Worm (Caenorhabditis elegans) whole organism, L2 larva: ENCODE measurements around the gene flp-26.

Experiments
- C34F6.9 ChIP-seq: fragments of 150-350 bp; optimal IDR thresholded peaks from 2 replicates; lab custom pipeline; 2014; ENCODE audit warnings: missing biosample characterization, missing genetic modification characterization
- F13H6.1 ChIP-seq: sonication (generic microtip); optimal IDR thresholded peaks from 2 replicates; lab custom pipeline; 2016; ENCODE audit warnings: missing genetic modification characterization, missing compliant biosample characterization
- R02D3.7 ChIP-seq: fragments of 150-350 bp; optimal IDR thresholded peaks from 2 replicates; lab custom pipeline; 2014; ENCODE audit warnings: missing biosample characterization, missing genetic modification characterization
- Y55F3AM.14 ChIP-seq: fragments of 200-800 bp; sonication (Bioruptor generic); optimal IDR thresholded peaks from 2 replicates; lab custom pipeline; 2018; ENCODE audit warnings: mild to moderate bottlenecking, missing genetic modification characterization, missing compliant biosample characterization
- ZK546.5 ChIP-seq: sonication (generic microtip); optimal IDR thresholded peaks from 2 replicates; lab custom pipeline; 2017; ENCODE audit warnings: missing biosample characterization, missing genetic modification characterization
- alr-1 ChIP-seq: fragments of 150-350 bp; optimal IDR thresholded peaks from 2 replicates; lab custom pipeline; 2014; ENCODE audit warnings: missing biosample characterization, missing genetic modification characterization
- aly-2 ChIP-seq: fragments of 150-350 bp; optimal IDR thresholded peaks from 2 replicates; lab custom pipeline; 2014; ENCODE audit warnings: missing biosample characterization, missing genetic modification characterization
- ceh-16 ChIP-seq: fragments of 150-350 bp; optimal IDR thresholded peaks from 2 replicates; lab custom pipeline; 2014; ENCODE audit warnings: missing biosample characterization, missing genetic modification characterization
- ceh-82 ChIP-seq: fragments of 150-350 bp; optimal IDR thresholded peaks from 2 replicates; lab custom pipeline; 2014; ENCODE audit warnings: missing biosample characterization, missing genetic modification characterization
- crh-2 ChIP-seq: sonication (generic microtip); optimal IDR thresholded peaks from 2 replicates; lab custom pipeline; 2017; ENCODE audit warnings: missing biosample characterization, missing genetic modification characterization
- egl-27 ChIP-seq: sonication (generic microtip); optimal IDR thresholded peaks from 3 replicates; lab custom pipeline; 2017; ENCODE audit warnings: missing biosample characterization, missing genetic modification reagents, missing genetic modification characterization
- elt-1 ChIP-seq: fragments of 150-350 bp; optimal IDR thresholded peaks from 2 replicates; lab custom pipeline; 2014; ENCODE audit warnings: missing biosample characterization, missing genetic modification characterization
- elt-3 ChIP-seq: sonication (generic microtip); optimal IDR thresholded peaks from 2 replicates; lab custom pipeline; 2017; ENCODE audit warnings: missing biosample characterization, missing genetic modification characterization
- gmeb-1 ChIP-seq: fragments of 150-350 bp; optimal IDR thresholded peaks from 2 replicates; lab custom pipeline; 2014; ENCODE audit warnings: missing biosample characterization, missing genetic modification characterization
- lin-11 ChIP-seq: fragments of 150-350 bp; sonication (generic microtip); optimal IDR thresholded peaks from 2 replicates; lab custom pipeline; 2014; ENCODE audit warnings: missing biosample characterization, missing genetic modification characterization, inconsistent platforms, mixed read lengths
- lin-13 ChIP-seq: fragments of 150-350 bp; optimal IDR thresholded peaks from 2 replicates; lab custom pipeline; 2014; ENCODE audit warnings: missing biosample characterization, missing genetic modification reagents, missing genetic modification characterization
- lin-39 ChIP-seq: fragments of 150-350 bp; optimal IDR thresholded peaks from 2 replicates; lab custom pipeline; 2014; ENCODE audit warnings: missing biosample characterization, missing genetic modification reagents, missing genetic modification characterization
- lsy-2 ChIP-seq, 2 experiments: fragments of 150-350 bp in 1 of 2; sonication (generic microtip) in 1 of 2; optimal IDR thresholded peaks; 2 replicates each; lab custom pipeline; 2014 to 2017; ENCODE audit warnings: missing biosample characterization in 2 of 2, missing genetic modification characterization in 2 of 2
- mab-5 ChIP-seq: fragments of 150-350 bp; optimal IDR thresholded peaks from 2 replicates; lab custom pipeline; 2014; ENCODE audit warnings: missing biosample characterization, missing genetic modification characterization
- mbf-1 ChIP-seq: sonication (generic microtip); optimal IDR thresholded peaks from 2 replicates; lab custom pipeline; 2017; ENCODE audit warnings: missing biosample characterization, missing genetic modification characterization
- nhr-10 ChIP-seq: sonication (generic microtip); optimal IDR thresholded peaks from 2 replicates; lab custom pipeline; 2017; ENCODE audit warnings: missing biosample characterization, missing genetic modification characterization
- nhr-129 ChIP-seq: fragments of 150-350 bp; optimal IDR thresholded peaks from 2 replicates; lab custom pipeline; 2014; ENCODE audit warnings: missing biosample characterization, missing genetic modification characterization
- nhr-21 ChIP-seq: fragments of 150-350 bp; optimal IDR thresholded peaks from 2 replicates; lab custom pipeline; 2014; ENCODE audit warnings: missing biosample characterization, missing genetic modification characterization
- nhr-23 ChIP-seq: fragments of 150-350 bp; optimal IDR thresholded peaks from 2 replicates; lab custom pipeline; 2014; ENCODE audit warnings: missing biosample characterization, missing genetic modification reagents, missing genetic modification characterization
- nhr-237 ChIP-seq: fragments of 150-350 bp; optimal IDR thresholded peaks from 2 replicates; lab custom pipeline; 2014; ENCODE audit warnings: missing biosample characterization, missing genetic modification characterization
- nhr-25 ChIP-seq: fragments of 150-350 bp; sonication (generic microtip); optimal IDR thresholded peaks from 3 replicates; lab custom pipeline; 2014; ENCODE audit warnings: missing biosample characterization, missing genetic modification characterization
- nhr-6 ChIP-seq: fragments of 150-350 bp; optimal IDR thresholded peaks from 2 replicates; lab custom pipeline; 2014; ENCODE audit warnings: missing biosample characterization, missing genetic modification characterization
- nhr-77 ChIP-seq: fragments of 150-350 bp; optimal IDR thresholded peaks from 2 replicates; lab custom pipeline; 2014; ENCODE audit warnings: missing biosample characterization, missing genetic modification characterization
- peb-1 ChIP-seq: fragments of 150-350 bp; optimal IDR thresholded peaks from 2 replicates; lab custom pipeline; 2014; ENCODE audit warnings: missing biosample characterization, missing genetic modification characterization
- sem-4 ChIP-seq: fragments of 150-350 bp; optimal IDR thresholded peaks from 2 replicates; lab custom pipeline; 2014; ENCODE audit warnings: missing biosample characterization, missing genetic modification reagents, missing genetic modification characterization
- skn-1 ChIP-seq: sonication (generic microtip); optimal IDR thresholded peaks from 2 replicates; lab custom pipeline; 2017; ENCODE audit warnings: missing biosample characterization, missing genetic modification characterization
- sma-9 ChIP-seq, 2 experiments: fragments of 150-350 bp in 1 of 2; sonication (generic microtip) in 1 of 2; optimal IDR thresholded peaks; 2 replicates each; lab custom pipeline; 2014 to 2016; ENCODE audit warnings: missing genetic modification characterization in 2 of 2, mild to moderate bottlenecking in 1 of 2, missing biosample characterization in 1 of 2, missing compliant biosample characterization in 1 of 2, missing genetic modification reagents in 1 of 2, moderate library complexity in 1 of 2
- unc-39 ChIP-seq: fragments of 150-350 bp; optimal IDR thresholded peaks from 2 replicates; lab custom pipeline; 2014; ENCODE audit warnings: missing biosample characterization, missing genetic modification characterization
- unc-55 ChIP-seq: fragments of 150-350 bp; sonication (generic microtip); optimal IDR thresholded peaks from 3 replicates; lab custom pipeline; 2014; ENCODE audit warnings: missing biosample characterization, missing genetic modification reagents, missing genetic modification characterization
- unc-62 ChIP-seq: fragments of 150-350 bp; optimal IDR thresholded peaks from 2 replicates; lab custom pipeline; 2014; ENCODE audit warnings: missing biosample characterization, missing genetic modification reagents, missing genetic modification characterization
- ztf-1 ChIP-seq: fragments of 200-800 bp; sonication (Bioruptor generic); conservative IDR thresholded peaks from 2 replicates; pipeline ENCODE4 v1.3.6; 2022; ENCODE audit warnings: missing genetic modification characterization, missing compliant biosample characterization
- ztf-11 ChIP-seq: sonication (generic microtip); optimal IDR thresholded peaks from 2 replicates; lab custom pipeline; 2017; ENCODE audit warnings: missing biosample characterization, missing genetic modification characterization
- ztf-4 ChIP-seq: fragments of 150-350 bp; optimal IDR thresholded peaks from 2 replicates; lab custom pipeline; 2014; ENCODE audit warnings: missing biosample characterization, missing genetic modification characterization

Gene flp-26

DNA sequence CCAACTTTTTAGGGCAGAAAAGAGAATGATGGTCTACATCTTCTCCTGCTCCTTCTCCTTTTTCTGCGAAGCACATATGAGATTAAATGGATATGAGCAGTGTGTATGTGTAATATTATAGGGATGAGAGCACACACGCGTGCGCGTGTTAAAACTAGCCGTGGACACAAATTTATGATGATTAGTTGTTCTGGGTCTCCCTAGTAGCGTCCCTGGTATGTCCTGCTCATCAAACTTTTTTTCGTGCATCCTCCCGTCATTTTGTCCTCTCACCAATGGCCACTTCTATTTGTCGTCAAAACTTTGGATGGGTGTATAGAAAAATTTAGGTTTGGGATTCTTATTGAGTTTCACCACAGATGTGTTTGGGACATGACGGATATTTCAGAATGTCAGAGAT, 27.0 kb upstream of the flp-26 start:
- TF ChIP-seq gmeb-1 (tag; lab: Kevin White, UChicago) (no peak), R02D3.7 (tag; lab: Kevin White, UChicago) (no peak), egl-27 (tag; lab: Kevin White, UChicago) (no peak), mbf-1 (no peak), ZK546.5 (tag; lab: Kevin White, UChicago) (no peak), nhr-129 (tag; lab: Kevin White, UChicago) (no peak), elt-1 (tag; lab: Kevin White, UChicago) (no peak), sma-9 (GFP tag; optimal IDR thresholded peaks at IDR 0.05; lab: Kevin White, UChicago) (no peak), sma-9 (tag; optimal IDR thresholded peaks at IDR 0.05; lab: Kevin White, UChicago) (no peak), lin-13 (no peak), ceh-82 (tag; lab: Kevin White, UChicago) (no peak), skn-1 (no peak), ceh-16 (tag; lab: Kevin White, UChicago) (no peak), nhr-6 (tag; lab: Kevin White, UChicago) (no peak), aly-2 (no peak), nhr-77 (no peak), ztf-4 (tag; lab: Kevin White, UChicago) (no peak), nhr-10 (tag; lab: Kevin White, UChicago) (no peak), unc-39 (tag; lab: Kevin White, UChicago) (no peak)

DNA sequence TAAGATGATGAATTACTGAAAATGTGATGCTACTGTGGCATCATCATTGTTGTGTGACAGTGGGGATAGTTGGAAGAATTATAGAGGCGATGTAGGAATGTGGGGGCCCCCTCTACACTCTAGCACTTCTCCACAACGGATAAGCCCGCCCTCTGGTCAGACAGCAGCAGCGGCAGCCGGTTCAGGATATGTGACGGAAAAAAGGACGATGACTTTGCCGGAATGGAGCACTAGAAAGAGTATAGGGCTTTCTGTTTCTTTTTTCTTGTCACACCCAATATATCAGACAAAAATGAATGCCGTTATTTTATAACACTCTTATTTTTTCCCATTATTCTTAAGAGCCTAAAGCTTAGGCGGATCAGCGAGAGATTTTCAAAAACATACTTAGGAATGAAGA, 23.5 kb upstream of the flp-26 start, which contains the start of gene tyra-2:
Gene tyra-2 (minus strand): TSS at position 101 of the 400 bp plus-strand sequence.
- TF ChIP-seq F13H6.1 (tag; lab: Kevin White, UChicago) (no peak), Y55F3AM.14 (GFP tag; lab: Kevin White, UChicago) (no peak), nhr-25 (tag; lab: Kevin White, UChicago) (no peak), nhr-21 (tag; lab: Kevin White, UChicago) (no peak), lin-39 (no peak), ztf-4 (tag; lab: Kevin White, UChicago) (no peak), nhr-23 (no peak), elt-3 (tag; lab: Kevin White, UChicago) (no peak), ztf-1 (GFP tag; lab: Robert Waterston, UW) (no peak), nhr-77 (no peak), nhr-237 (tag; lab: Kevin White, UChicago) (no peak), ztf-11 (tag; lab: Kevin White, UChicago) (no peak), crh-2 (tag; lab: Kevin White, UChicago) (no peak), ceh-16 (tag; lab: Kevin White, UChicago) (no peak), sem-4 (no peak), lin-13 (no peak), peb-1 (tag; lab: Kevin White, UChicago) (no peak), C34F6.9 (tag; lab: Kevin White, UChicago) (no peak), gmeb-1 (tag; lab: Kevin White, UChicago) (no peak), nhr-6 (tag; lab: Kevin White, UChicago) (no peak)

DNA sequence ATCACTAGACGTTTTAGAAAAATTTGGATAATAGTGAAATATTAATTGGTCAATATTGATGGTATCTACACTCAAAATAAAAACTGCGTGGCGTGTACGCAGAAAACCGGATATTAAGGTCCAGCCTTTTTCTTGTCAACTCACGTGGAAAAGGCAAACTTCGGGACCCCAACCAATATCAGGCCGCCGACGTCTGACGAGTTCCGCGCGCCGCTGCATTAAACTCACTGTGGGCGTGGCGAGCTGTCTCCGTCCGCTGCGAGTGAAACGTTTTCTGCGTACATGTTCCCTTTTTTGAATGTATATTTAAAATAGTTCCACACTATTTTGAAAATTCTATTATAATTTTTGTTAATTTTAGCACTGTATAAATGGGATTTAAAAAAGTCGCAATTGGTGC, 23.0 kb upstream of the flp-26 start:
- no peak for TF ChIP-seq ZK546.5 (tag; lab: Kevin White, UChicago)
- TF ChIP-seq, all 48 proteins: peak for 0

DNA sequence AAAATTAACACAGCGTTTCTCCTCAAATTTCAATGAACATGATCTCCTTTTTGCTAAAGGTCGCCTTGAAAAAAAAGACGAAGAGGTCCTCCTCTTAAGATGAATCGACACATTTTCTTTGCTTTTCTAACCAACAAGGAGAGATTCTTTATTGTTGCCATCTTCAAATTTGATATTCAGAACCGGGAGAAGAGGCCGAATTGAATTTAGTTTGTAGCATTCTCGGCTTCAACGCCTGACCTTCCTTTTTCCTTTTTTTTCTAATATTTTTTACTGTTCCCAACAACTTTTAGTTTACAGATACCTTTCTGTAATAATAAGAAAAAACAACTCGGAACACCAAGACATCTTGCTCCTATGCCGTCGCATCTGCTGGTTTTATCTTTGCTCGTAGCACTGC, 9.2 kb upstream of the flp-26 start, which contains the start of gene cah-5:
Gene cah-5 (plus strand): TSS at position 301 of the 400 bp plus-strand sequence.
- TF ChIP-seq unc-62 (GFP tag; lab: Kevin White, UChicago): no peak
- no peak for TF ChIP-seq peb-1 (tag; lab: Kevin White, UChicago)
- TF ChIP-seq ztf-4 (tag; lab: Kevin White, UChicago): no peak
- no peak for TF ChIP-seq nhr-25 (tag; lab: Kevin White, UChicago)

DNA sequence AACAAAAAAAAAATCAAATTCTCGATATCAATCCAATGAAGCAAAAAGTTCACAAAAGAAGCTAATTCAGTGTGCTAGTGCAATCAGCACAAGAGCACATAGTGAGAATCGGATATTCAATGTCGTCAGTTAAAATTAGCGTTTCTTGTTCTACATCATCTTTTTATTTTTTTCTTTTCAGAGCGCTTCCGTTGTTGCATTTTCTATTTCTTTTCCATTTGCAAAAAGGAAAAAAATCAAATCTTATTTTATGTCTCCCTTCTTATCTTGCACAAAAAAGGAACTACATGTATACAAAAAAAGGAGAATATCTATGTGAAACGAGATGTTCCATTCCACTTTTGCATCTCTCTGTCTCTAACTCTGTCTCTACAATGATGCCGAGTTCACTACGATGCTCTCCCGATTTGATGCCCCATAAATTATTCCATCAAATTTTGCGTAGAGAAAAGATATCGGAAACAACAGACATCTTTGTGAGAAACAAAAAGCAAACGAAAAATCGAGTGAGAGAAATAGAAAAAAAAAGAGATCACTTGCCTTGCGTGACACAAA, 4.9 kb downstream of the flp-26 start:
- no peak for TF ChIP-seq lin-39
- no peak for TF ChIP-seq unc-39 (tag; lab: Kevin White, UChicago)
- TF ChIP-seq ztf-11 (tag; lab: Kevin White, UChicago): no peak
- no peak for TF ChIP-seq peb-1 (tag; lab: Kevin White, UChicago)
- no peak for TF ChIP-seq nhr-25 (tag; lab: Kevin White, UChicago)
- no peak for TF ChIP-seq nhr-23
- no peak for TF ChIP-seq lsy-2 (tag; optimal IDR thresholded peaks at IDR 0.05; lab: Kevin White, UChicago)
- no peak for TF ChIP-seq ZK546.5 (tag; lab: Kevin White, UChicago)
- no peak for TF ChIP-seq ztf-4 (tag; lab: Kevin White, UChicago)
- no peak for TF ChIP-seq mab-5 (tag; lab: Kevin White, UChicago)
- no peak for TF ChIP-seq unc-62 (GFP tag; lab: Kevin White, UChicago)
- no peak for TF ChIP-seq C34F6.9 (tag; lab: Kevin White, UChicago)
- TF ChIP-seq lin-11: no peak
- TF ChIP-seq unc-55 (GFP tag; lab: Kevin White, UChicago): no peak
- TF ChIP-seq alr-1 (tag; lab: Kevin White, UChicago): no peak
- no peak for TF ChIP-seq sem-4
